Fruit fly (Drosophila melanogaster) whole organism, embryonic: Measurements from ENCODE around the gene CG14340.

Experiments used
- CG10147 ChIP-seq: fragments of 200-800 bp; sonication (Bioruptor generic); optimal IDR thresholded peaks from 2 replicates; lab custom pipeline; 2019; ENCODE audit warnings: missing biosample characterization, mild to moderate bottlenecking, missing genetic modification characterization, moderate library complexity
- CG12391 ChIP-seq: fragments of 200-800 bp; sonication (Bioruptor generic); optimal IDR thresholded peaks from 3 replicates; lab custom pipeline; 2018; ENCODE audit warnings: missing biosample characterization, mild to moderate bottlenecking, missing genetic modification characterization, moderate library complexity
- CG15479 ChIP-seq: fragments of 200-800 bp; sonication (Bioruptor generic); optimal IDR thresholded peaks from 3 replicates; lab custom pipeline; 2019; ENCODE audit warnings: missing biosample characterization, mild to moderate bottlenecking, missing genetic modification characterization, moderate library complexity
- CG1603 ChIP-seq: fragments of 200-800 bp; sonication (Bioruptor generic); optimal IDR thresholded peaks from 2 replicates; lab custom pipeline; 2019; ENCODE audit warnings: missing biosample characterization, mild to moderate bottlenecking, missing genetic modification characterization, moderate library complexity
- CG17186 ChIP-seq: fragments of 200-800 bp; sonication (Bioruptor generic); optimal IDR thresholded peaks from 3 replicates; lab custom pipeline; 2017; ENCODE audit warnings: missing biosample characterization, missing genetic modification reagents, missing genetic modification characterization
- CG17328 ChIP-seq: fragments of 200-800 bp; sonication (Bioruptor generic); IDR thresholded peaks from 2 replicates; pipeline ENCODE4 v1.3.6; 2022; ENCODE audit warnings: missing biosample characterization, missing genetic modification characterization
- CG2120 ChIP-seq: fragments of 200-800 bp; sonication (Bioruptor generic); optimal IDR thresholded peaks from 3 replicates; lab custom pipeline; 2016; ENCODE audit warnings: missing biosample characterization, missing genetic modification characterization
- CG34422 ChIP-seq: fragments of 200-800 bp; sonication (Bioruptor generic); IDR thresholded peaks from 3 replicates; pipeline ENCODE4 v1.3.6; 2022; ENCODE audit warnings: missing biosample characterization, missing genetic modification characterization
- CG4328 ChIP-seq: fragments of 200-800 bp; sonication (Bioruptor generic); optimal IDR thresholded peaks from 3 replicates; lab custom pipeline; 2017; ENCODE audit warnings: missing biosample characterization, missing genetic modification reagents, missing genetic modification characterization
- CG4360 ChIP-seq: fragments of 200-800 bp; sonication (Bioruptor generic); IDR thresholded peaks from 2 replicates; pipeline ENCODE4 v1.3.6; 2022; ENCODE audit warnings: missing biosample characterization, missing genetic modification characterization
- CG4617 ChIP-seq: fragments of 200-800 bp; sonication (Bioruptor generic); optimal IDR thresholded peaks from 3 replicates; lab custom pipeline; 2016; ENCODE audit warnings: missing biosample characterization, missing genetic modification characterization, borderline replicate concordance
- CG6175 ChIP-seq: fragments of 200-800 bp; sonication (Bioruptor generic); IDR thresholded peaks from 3 replicates; pipeline ENCODE4 v1.3.6; 2022; ENCODE audit warnings: missing biosample characterization, missing genetic modification characterization
- CG6689 ChIP-seq: fragments of 200-800 bp; sonication (Bioruptor generic); IDR thresholded peaks from 2 replicates; pipeline ENCODE4 v1.3.6; 2022; ENCODE audit warnings: missing biosample characterization, missing genetic modification characterization
- CG7372 ChIP-seq: fragments of 200-800 bp; sonication (Bioruptor generic); IDR thresholded peaks from 2 replicates; pipeline ENCODE4 v1.3.6; 2022; ENCODE audit warnings: missing biosample characterization, missing genetic modification characterization
- CG7556 ChIP-seq: fragments of 200-800 bp; sonication (Bioruptor generic); optimal IDR thresholded peaks from 2 replicates; lab custom pipeline; 2017; ENCODE audit warnings: missing biosample characterization, mild to moderate bottlenecking, missing genetic modification characterization
- Camta ChIP-seq: fragments of 200-800 bp; sonication (Bioruptor generic); optimal IDR thresholded peaks from 2 replicates; lab custom pipeline; 2016; ENCODE audit warnings: missing biosample characterization, missing genetic modification characterization
- Dref ChIP-seq: fragments of 200-800 bp; sonication (Bioruptor generic); IDR thresholded peaks from 2 replicates; pipeline ENCODE4 v1.3.6; 2022; ENCODE audit warnings: missing biosample characterization, missing genetic modification characterization
- HLH54F ChIP-seq: fragments of 200-800 bp; sonication (Bioruptor generic); optimal IDR thresholded peaks from 3 replicates; lab custom pipeline; 2016; ENCODE audit warnings: missing biosample characterization, missing genetic modification characterization
- MESR4 ChIP-seq: fragments of 200-800 bp; sonication (Bioruptor generic); optimal IDR thresholded peaks from 2 replicates; lab custom pipeline; 2018; ENCODE audit warnings: missing biosample characterization, mild to moderate bottlenecking, missing genetic modification characterization, moderate library complexity
- Nf-YC ChIP-seq: fragments of 200-800 bp; optimal IDR thresholded peaks from 3 replicates; lab custom pipeline; 2019; ENCODE audit warnings: missing biosample characterization, mild to moderate bottlenecking, missing genetic modification characterization, moderate library complexity
- Ravus ChIP-seq: fragments of 200-800 bp; sonication (Bioruptor generic); IDR thresholded peaks from 2 replicates; pipeline ENCODE4 v1.3.6; 2022; ENCODE audit warnings: missing biosample characterization, missing genetic modification characterization
- Rfx ChIP-seq: fragments of 200-800 bp; sonication (Bioruptor generic); IDR thresholded peaks from 2 replicates; pipeline ENCODE4 v1.3.6; 2022; ENCODE audit warnings: missing biosample characterization, missing genetic modification characterization
- Sin3A ChIP-seq: fragments of >200 bp; optimal IDR thresholded peaks from 2 replicates; lab custom pipeline; 2018
- Sry-δ ChIP-seq: fragments of 200-800 bp; sonication (Bioruptor generic); optimal IDR thresholded peaks from 2 replicates; lab custom pipeline; 2016; ENCODE audit warnings: missing biosample characterization, missing genetic modification characterization
- YL-1 ChIP-seq: fragments of 200-800 bp; sonication (Bioruptor generic); optimal IDR thresholded peaks from 3 replicates; lab custom pipeline; 2017; ENCODE audit warnings: missing biosample characterization, mild to moderate bottlenecking, missing genetic modification characterization
- ara ChIP-seq: fragments of 200-800 bp; sonication (Bioruptor generic); IDR thresholded peaks from 2 replicates; pipeline ENCODE4 v1.3.6; 2022; ENCODE audit warnings: missing biosample characterization, missing genetic modification characterization
- br ChIP-seq: fragments of >200 bp; optimal IDR thresholded peaks from 2 replicates; lab custom pipeline; 2017
- cg ChIP-seq: fragments of 200-800 bp; sonication (Bioruptor generic); optimal IDR thresholded peaks from 3 replicates; lab custom pipeline; 2019; ENCODE audit warnings: missing biosample characterization, mild to moderate bottlenecking, missing genetic modification characterization, moderate library complexity
- chinmo ChIP-seq: fragments of 200-800 bp; sonication (Bioruptor generic); IDR thresholded peaks from 4 replicates; pipeline ENCODE4 v1.3.6; 2022; ENCODE audit warnings: missing biosample characterization, missing genetic modification characterization; ENCODE audit not compliant: partially characterized antibody
- crol ChIP-seq: fragments of 200-800 bp; sonication (Bioruptor generic); IDR thresholded peaks from 2 replicates; pipeline ENCODE4 v1.3.6; 2022; ENCODE audit warnings: missing biosample characterization, missing genetic modification characterization
- crp ChIP-seq, 2 experiments: fragments of 200-800 bp; sonication (Bioruptor generic); optimal IDR thresholded peaks; 2 replicates in 1 of 2; 3 replicates in 1 of 2; lab custom pipeline; 2017; ENCODE audit warnings: missing biosample characterization in 2 of 2, missing genetic modification characterization in 2 of 2, mild to moderate bottlenecking in 1 of 2, moderate library complexity in 1 of 2
- hkb ChIP-seq, 2 experiments: fragments of 200-800 bp in 1 of 2; fragments of >200 bp in 1 of 2; sonication (Bioruptor generic) in 1 of 2; IDR thresholded peaks in 1 of 2; optimal IDR thresholded peaks in 1 of 2; 2 replicates each; pipeline versions ENCODE4 v1.3.6 to Lab custom; 2017 to 2022; ENCODE audit warnings: missing biosample characterization in 1 of 2, missing genetic modification characterization in 1 of 2
- hth ChIP-seq: fragments of >200 bp; optimal IDR thresholded peaks from 2 replicates; lab custom pipeline; 2017; ENCODE audit warnings: inconsistent platforms
- jumu ChIP-seq: fragments of 200-800 bp; sonication (Bioruptor generic); optimal IDR thresholded peaks from 3 replicates; lab custom pipeline; 2016; ENCODE audit warnings: missing biosample characterization, missing genetic modification characterization
- klu ChIP-seq: fragments of 200-800 bp; sonication (Bioruptor generic); IDR thresholded peaks from 2 replicates; pipeline ENCODE4 v1.3.6; 2022; ENCODE audit warnings: missing biosample characterization, missing genetic modification characterization
- mld ChIP-seq: fragments of 200-800 bp; sonication (Bioruptor generic); IDR thresholded peaks from 3 replicates; pipeline ENCODE4 v1.3.6; 2022; ENCODE audit warnings: missing biosample characterization, missing genetic modification characterization; ENCODE audit not compliant: partially characterized antibody
- schlank ChIP-seq: fragments of 200-800 bp; sonication (Bioruptor generic); optimal IDR thresholded peaks from 2 replicates; lab custom pipeline; 2018; ENCODE audit warnings: missing biosample characterization, mild to moderate bottlenecking, missing genetic modification characterization
- scrt ChIP-seq: fragments of 200-800 bp; sonication (Bioruptor generic); optimal IDR thresholded peaks from 2 replicates; lab custom pipeline; 2018; ENCODE audit warnings: missing biosample characterization, mild to moderate bottlenecking, missing genetic modification characterization, moderate library complexity
- sd ChIP-seq: fragments of 200-800 bp; sonication (Bioruptor generic); optimal IDR thresholded peaks from 3 replicates; lab custom pipeline; 2018; ENCODE audit warnings: missing biosample characterization, mild to moderate bottlenecking, missing genetic modification characterization, moderate library complexity
- sima ChIP-seq: fragments of 200-800 bp; sonication (Bioruptor generic); optimal IDR thresholded peaks from 2 replicates; lab custom pipeline; 2016; ENCODE audit warnings: missing biosample characterization, missing genetic modification characterization
- sisA ChIP-seq: fragments of 200-800 bp; sonication (Bioruptor generic); IDR thresholded peaks from 2 replicates; pipeline ENCODE4 v1.3.6; 2022; ENCODE audit warnings: missing biosample characterization, missing genetic modification characterization
- stwl ChIP-seq: fragments of 200-800 bp; sonication (Bioruptor generic); optimal IDR thresholded peaks from 3 replicates; lab custom pipeline; 2018; ENCODE audit warnings: missing biosample characterization, mild to moderate bottlenecking, missing genetic modification characterization, moderate library complexity
- toy ChIP-seq: fragments of 200-800 bp; sonication (Bioruptor generic); IDR thresholded peaks from 2 replicates; pipeline ENCODE4 v1.3.6; 2022; ENCODE audit warnings: missing biosample characterization, missing genetic modification characterization

Gene CG14340

DNA sequence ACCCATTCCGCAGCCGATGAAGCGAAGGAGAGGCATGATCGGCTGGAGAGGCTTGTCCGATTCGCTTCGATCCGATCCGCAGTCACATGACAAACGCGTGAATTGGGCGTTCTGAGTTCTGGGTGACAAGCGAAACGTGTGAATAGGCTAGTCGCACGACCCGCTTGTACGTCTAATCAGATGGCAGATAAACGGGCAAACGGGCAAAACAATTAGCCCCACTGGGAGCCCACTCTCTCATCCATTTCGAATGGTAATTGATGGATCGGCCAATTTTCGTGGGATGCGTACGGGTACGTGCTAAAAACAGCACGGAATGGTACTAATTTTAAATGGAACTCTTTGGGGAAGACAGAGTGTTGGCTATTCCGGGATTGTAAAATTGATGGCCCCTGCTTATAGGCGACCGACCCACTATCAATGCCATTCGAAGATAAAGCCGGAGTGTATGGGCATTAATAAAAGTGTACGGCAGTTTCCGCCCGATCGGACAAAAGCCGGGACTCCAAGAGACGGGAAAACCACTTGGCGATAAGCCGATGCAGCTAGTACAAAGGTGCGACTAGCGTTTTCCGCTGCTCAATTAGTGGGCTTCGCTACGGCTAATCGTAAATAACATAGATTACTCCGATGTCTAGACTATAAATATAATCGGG lies 14.8 kb downstream of the CG14340 start (continued):
- no peak for TF ChIP-seq CG17328

- TF ChIP-seq chinmo (GFP tag; lab: Robert Waterston, UW) (0 out of 4 replicates have a peak, but pooled peaks have one; percentile 35), CG34422 (GFP tag; lab: Robert Waterston, UW) (peak; percentile 43; the same call in 1 of the 3 replicates), cg (GFP tag; lab: Kevin White, UChicago) (peak; percentile 22), Sin3A (lab: Kevin White, UChicago) (peak; percentile 14), crol (peak; percentile 97), CG4617 (GFP tag; lab: Kevin White, UChicago) (peak; percentile 20), CG6175 (GFP tag; lab: Robert Waterston, UW) (no peak), YL-1 (GFP tag; lab: Kevin White, UChicago) (peak; percentile 30), CG15479 (GFP tag; lab: Kevin White, UChicago) (peak; percentile 37), scrt (GFP tag; lab: Kevin White, UChicago) (peak; percentile 48), Ravus (GFP tag; lab: Robert Waterston, UW) (no peak), MESR4 (peak; percentile 51), crp (GFP tag; optimal IDR thresholded peaks at IDR 0.05; lab: Kevin White, UChicago) (peak in 1 of 2 experiments; percentile 64), CG4328 (GFP tag; lab: Kevin White, UChicago) (no peak), CG4360 (GFP tag; lab: Robert Waterston, UW) (0 out of 2 replicates have a peak, but pooled peaks have one; percentile 2)
These were observed 15.7 kb downstream of the CG14340 start for dm6 chr2L:1128344-1128931.

DNA sequence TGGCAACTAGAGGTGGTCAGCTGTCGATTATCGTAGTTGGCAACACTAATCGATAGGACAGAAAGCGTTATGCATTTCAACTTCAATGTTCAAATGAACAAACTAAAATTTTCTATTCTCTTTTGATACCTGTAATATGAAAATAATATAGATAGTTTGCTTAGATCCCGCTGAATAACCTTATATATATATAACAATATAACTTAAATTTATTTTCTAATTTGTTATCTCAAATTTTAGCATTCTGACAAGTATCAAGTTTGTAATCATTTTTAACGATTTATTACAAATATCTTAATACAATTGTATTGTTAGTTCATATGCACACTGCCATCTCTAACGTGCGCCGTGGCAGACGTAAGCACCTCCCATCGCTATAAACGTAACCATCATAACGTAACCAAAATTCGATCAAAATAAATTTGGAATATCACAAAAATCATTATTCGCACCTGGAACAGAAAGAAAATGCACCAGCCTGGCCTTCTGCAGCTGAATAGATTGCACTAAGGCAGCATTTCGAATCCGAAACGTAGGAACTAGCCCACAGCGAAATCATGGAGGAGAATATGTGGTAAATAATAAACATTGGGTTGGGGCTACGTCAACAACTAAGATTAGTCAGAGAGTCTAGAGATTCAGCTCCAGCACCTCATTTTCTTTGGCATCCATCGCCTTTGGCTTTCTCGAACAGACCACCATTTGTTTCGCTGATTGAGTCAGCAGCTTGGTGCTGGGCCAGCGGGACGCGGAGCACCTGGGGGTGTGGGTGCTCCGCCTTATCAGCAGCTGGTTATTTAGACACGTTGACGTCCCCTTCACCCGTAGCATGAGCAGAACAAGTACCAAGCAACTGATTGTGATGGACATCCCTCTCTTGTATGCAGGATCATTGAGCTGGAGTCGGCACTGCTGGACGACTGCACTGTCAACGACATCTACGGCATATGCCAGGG lies 16.5 kb downstream of the CG14340 start, which contains the start of the genes Pino and TBC1D23:
TSS of gene Pino (minus strand) at position 22 of the 956 bp plus-strand sequence.
TSS of gene TBC1D23 (plus strand) at position 385 of the 956 bp plus-strand sequence.
- peak; percentile 6 for TF ChIP-seq jumu
- TF ChIP-seq sd (tag; lab: Kevin White, UChicago) = peak; percentile 20
- peak; percentile 69 for TF ChIP-seq CG17186 (GFP tag; lab: Kevin White, UChicago)
- no peak for TF ChIP-seq hkb (optimal IDR thresholded peaks at IDR 0.05; lab: Kevin White, UChicago)
- peak; percentile 59 for TF ChIP-seq hkb (GFP tag; IDR thresholded peaks at IDR 0.05; lab: Robert Waterston, UW)
- peak; percentile 59 for TF ChIP-seq sisA (GFP tag; lab: Robert Waterston, UW)
- TF ChIP-seq CG2120 (GFP tag; lab: Kevin White, UChicago) = peak; percentile 80
- TF ChIP-seq sima (GFP tag; lab: Kevin White, UChicago) = no peak
- TF ChIP-seq CG7372 = peak; percentile 61; the same call in 1 of the 2 replicates
- peak; percentile 68 for TF ChIP-seq CG6689 (GFP tag; lab: Robert Waterston, UW)
- TF ChIP-seq CG1603 (tag; lab: Kevin White, UChicago) = peak; percentile 6
- TF ChIP-seq CG12391 (tag; lab: Kevin White, UChicago) = peak; percentile 88
- peak; percentile 26 for TF ChIP-seq HLH54F (GFP tag; lab: Kevin White, UChicago)
- no peak for TF ChIP-seq hth (lab: Kevin White, UChicago)
- TF ChIP-seq Nf-YC (tag; lab: Kevin White, UChicago) = peak; percentile 67
- peak; percentile 33 for TF ChIP-seq stwl
- TF ChIP-seq MESR4 = peak; percentile 93
- TF ChIP-seq Camta = peak; percentile 26
- no peak for TF ChIP-seq mld (GFP tag; lab: Robert Waterston, UW)
- peak; percentile 36 for TF ChIP-seq CG10147
- TF ChIP-seq klu (GFP tag; lab: Robert Waterston, UW) = peak; percentile 62; the same call in 1 of the 2 replicates
- TF ChIP-seq CG17328 = peak; percentile 70
- TF ChIP-seq Rfx = peak; percentile 85
- TF ChIP-seq CG7556 (GFP tag; lab: Kevin White, UChicago) = peak; percentile 71
- TF ChIP-seq ara (GFP tag; lab: Robert Waterston, UW) = peak; percentile 63
- no peak for TF ChIP-seq br (lab: Kevin White, UChicago)
- TF ChIP-seq toy (GFP tag; lab: Robert Waterston, UW) = no peak
- TF ChIP-seq Dref (GFP tag; lab: Robert Waterston, UW) = peak; percentile 68
- peak; percentile 84 for TF ChIP-seq Sry-δ (GFP tag; lab: Kevin White, UChicago)
- TF ChIP-seq schlank (tag; lab: Kevin White, UChicago) = no peak
